Worm (Caenorhabditis elegans): ENCODE measurements around the gene scl-27.

ce11 chrV:424140-424539 lies 24.3 kb downstream of the scl-27 start, which contains the start of gene B0554.5:
- TF ChIP-seq F37B4.10 (GFP tag; IDR thresholded peaks at IDR 0.05), result no peak
- TF ChIP-seq nhr-90 (tag; optimal IDR thresholded peaks at IDR 0.05), result no peak
- TF ChIP-seq ama-1 (optimal IDR thresholded peaks at IDR 0.05), result no peak
- TF ChIP-seq ama-1 (GFP tag; optimal IDR thresholded peaks at IDR 0.05), result no peak
- no peak for TF ChIP-seq pha-4 (tag; optimal IDR thresholded peaks at IDR 0.05)
- TF ChIP-seq ceh-27 (GFP tag; optimal IDR thresholded peaks at IDR 0.05), result no peak
- no peak for TF ChIP-seq rec-8 (tag; optimal IDR thresholded peaks at IDR 0.05)
- no peak for TF ChIP-seq snpc-4 (GFP tag; optimal IDR thresholded peaks at IDR 0.05)
- no peak for TF ChIP-seq snpc-4 (tag; optimal IDR thresholded peaks at IDR 0.05)
- TF ChIP-seq unc-62 (GFP tag; optimal IDR thresholded peaks at IDR 0.05), result no peak
- no peak for TF ChIP-seq F52B5.7 (tag; optimal IDR thresholded peaks at IDR 0.05)
- no peak for TF ChIP-seq nhr-80 (tag; optimal IDR thresholded peaks at IDR 0.05)
- TF ChIP-seq nfya-1 (tag; optimal IDR thresholded peaks at IDR 0.05; ENCODE audit: borderline replicate concordance, insufficient read depth), result no peak
- TF ChIP-seq him-1 (tag; optimal IDR thresholded peaks at IDR 0.05), result no peak
